Worm (Caenorhabditis elegans): Measurements from ENCODE around the gene nspg-6.

- TF ChIP-seq nhr-11 (tag; optimal IDR thresholded peaks at IDR 0.05) (no peak), tbx-2 (tag; optimal IDR thresholded peaks at IDR 0.05) (no peak), egl-27 (tag; optimal IDR thresholded peaks at IDR 0.05) (no peak), lin-15B (tag; optimal IDR thresholded peaks at IDR 0.05) (no peak), ztf-4 (tag; optimal IDR thresholded peaks at IDR 0.05) (no peak), pha-4 (tag; optimal IDR thresholded peaks at IDR 0.05) (no peak), snpc-4 (tag; optimal IDR thresholded peaks at IDR 0.05) (no peak), nhr-23 (tag; optimal IDR thresholded peaks at IDR 0.05) (no peak), zag-1 (tag; optimal IDR thresholded peaks at IDR 0.05) (no peak), fkh-2 (tag; optimal IDR thresholded peaks at IDR 0.05) (no peak), mdl-1 (tag; optimal IDR thresholded peaks at IDR 0.05) (no peak), pqm-1 (tag; optimal IDR thresholded peaks at IDR 0.05) (no peak)
Observed at ce11 chrIII:7331671-7332070, 16.9 kb upstream of the nspg-6 start.
